Fruit fly (Drosophila melanogaster) S2 (cell line): ENCODE data around the gene CG43333.

Source experiments
- CG8478 ChIP-seq: fragments of >200 bp; optimal IDR thresholded peaks from 2 replicates; lab custom pipeline; 2018
- CTCF ChIP-seq, 2 experiments: fragments of >200 bp; optimal IDR thresholded peaks; 2 replicates each; lab custom pipeline; 2018

dm6 chr2L:14180553-14180952 is at the start of gene CG43333:
- TF ChIP-seq CG8478 (no peak), CTCF (optimal IDR thresholded peaks at IDR 0.05; lab: Kevin White, UChicago) (no peak)
